Worm (Caenorhabditis elegans) whole organism, L1 larva: ENCODE data around the gene R04B5.5.
A peak's percentile ranks its signal among the peaks of the same experiment; 100 is the strongest.

ENCODE experiments used
- C16A3.4 ChIP-seq: fragments of 150-350 bp; optimal IDR thresholded peaks from 2 replicates; lab custom pipeline; 2014; ENCODE audit warnings: missing biosample characterization, missing genetic modification characterization
- F16B12.6 ChIP-seq: fragments of 150-350 bp; optimal IDR thresholded peaks from 2 replicates; lab custom pipeline; 2014; ENCODE audit warnings: missing biosample characterization, missing genetic modification characterization
- aha-1 ChIP-seq: fragments of 150-350 bp; optimal IDR thresholded peaks from 2 replicates; lab custom pipeline; 2014; ENCODE audit warnings: missing biosample characterization, missing genetic modification characterization
- blmp-1 ChIP-seq: fragments of 150-350 bp; optimal IDR thresholded peaks from 2 replicates; lab custom pipeline; 2014; ENCODE audit warnings: missing biosample characterization, missing genetic modification characterization
- ceh-63 ChIP-seq: fragments of 200-800 bp; sonication (Bioruptor generic); optimal IDR thresholded peaks from 2 replicates; lab custom pipeline; 2018; ENCODE audit warnings: mild to moderate bottlenecking, missing genetic modification characterization, missing compliant biosample characterization
- ceh-8 ChIP-seq: fragments of 200-800 bp; sonication (Bioruptor generic); optimal IDR thresholded peaks from 2 replicates; lab custom pipeline; 2018; ENCODE audit warnings: mild to moderate bottlenecking, missing genetic modification characterization, moderate library complexity, missing compliant biosample characterization
- ceh-82 ChIP-seq, 3 experiments: fragments of 150-350 bp in 1 of 3; sonication (generic microtip) in 2 of 3; optimal IDR thresholded peaks; 2 replicates each; lab custom pipeline; 2014 to 2017; ENCODE audit warnings: missing biosample characterization in 3 of 3, missing genetic modification characterization in 3 of 3
- ceh-90 ChIP-seq: sonication (generic microtip); optimal IDR thresholded peaks from 2 replicates; lab custom pipeline; 2016; ENCODE audit warnings: missing genetic modification characterization, missing compliant biosample characterization
- dpl-1 ChIP-seq, 3 experiments: fragments of 150-350 bp in 2 of 3; sonication (generic microtip) in 1 of 3; optimal IDR thresholded peaks; 2 replicates each; lab custom pipeline; 2014 to 2017; ENCODE audit warnings: missing biosample characterization in 3 of 3, missing genetic modification characterization in 3 of 3, missing genetic modification reagents in 3 of 3
- dsc-1 ChIP-seq: sonication (generic microtip); optimal IDR thresholded peaks from 2 replicates; lab custom pipeline; 2016; ENCODE audit warnings: mild to moderate bottlenecking, missing genetic modification characterization, missing compliant biosample characterization
- efl-1 ChIP-seq, 4 experiments: fragments of 150-350 bp; optimal IDR thresholded peaks in 3 of 4; peaks in 1 of 4; 1 replicate in 1 of 4; 2 replicates in 3 of 4; lab custom pipeline; 2014; ENCODE audit warnings: missing biosample characterization in 2 of 4, missing genetic modification characterization in 2 of 4, missing genetic modification reagents in 2 of 4
- egl-13 ChIP-seq: sonication (generic microtip); optimal IDR thresholded peaks from 2 replicates; lab custom pipeline; 2016; ENCODE audit warnings: missing genotype, missing genetic modification reagents, missing genetic modification characterization, missing compliant biosample characterization
- elt-2 ChIP-seq: sonication (generic microtip); optimal IDR thresholded peaks from 2 replicates; lab custom pipeline; 2016; ENCODE audit warnings: missing genetic modification characterization, mild to moderate bottlenecking, inconsistent platforms, missing compliant biosample characterization, missing genetic modification reagents
- elt-3 ChIP-seq, 6 experiments: fragments of 150-350 bp in 1 of 6; sonication (generic microtip); optimal IDR thresholded peaks; 2 replicates each; lab custom pipeline; 2017 to 2018; ENCODE audit warnings: missing biosample characterization in 6 of 6, missing genetic modification characterization in 6 of 6, inconsistent platforms in 1 of 6
- fkh-8 ChIP-seq: sonication (generic microtip); optimal IDR thresholded peaks from 2 replicates; lab custom pipeline; 2016; ENCODE audit warnings: mild to moderate bottlenecking, missing genetic modification characterization, missing compliant biosample characterization
- fos-1 ChIP-seq: fragments of 150-350 bp; optimal IDR thresholded peaks from 2 replicates; lab custom pipeline; 2014; ENCODE audit warnings: missing biosample characterization, missing genetic modification characterization
- hlh-17 ChIP-seq: fragments of 200-800 bp; sonication (Bioruptor generic); optimal IDR thresholded peaks from 2 replicates; lab custom pipeline; 2018; ENCODE audit warnings: missing genetic modification characterization, mild to moderate bottlenecking, missing compliant biosample characterization, moderate library complexity, borderline replicate concordance
- irx-1 ChIP-seq: sonication (generic microtip); optimal IDR thresholded peaks from 2 replicates; lab custom pipeline; 2016; ENCODE audit warnings: missing genetic modification characterization, missing compliant biosample characterization
- isw-1 ChIP-seq: fragments of 200-800 bp; sonication (Bioruptor generic); IDR thresholded peaks from 2 replicates; pipeline ENCODE4 v1.3.6; 2022; ENCODE audit warnings: missing genetic modification characterization, missing compliant biosample characterization
- jun-1 ChIP-seq: fragments of 150-350 bp; optimal IDR thresholded peaks from 2 replicates; lab custom pipeline; 2014; ENCODE audit warnings: missing biosample characterization, missing genetic modification reagents, missing genetic modification characterization
- lin-14 ChIP-seq: fragments of 200-800 bp; sonication (Bioruptor generic); optimal IDR thresholded peaks from 2 replicates; lab custom pipeline; 2018; ENCODE audit warnings: mild to moderate bottlenecking, missing genetic modification characterization, moderate library complexity, missing compliant biosample characterization
- lin-35 ChIP-seq, 2 experiments: fragments of 150-350 bp; optimal IDR thresholded peaks; 2 replicates each; lab custom pipeline; 2014; ENCODE audit warnings: missing biosample characterization in 2 of 2, missing genetic modification characterization in 2 of 2, missing genetic modification reagents in 2 of 2
- lir-3 ChIP-seq: sonication (generic microtip); optimal IDR thresholded peaks from 2 replicates; lab custom pipeline; 2016; ENCODE audit warnings: mild to moderate bottlenecking, missing genetic modification characterization, moderate library complexity, missing compliant biosample characterization; ENCODE audit not compliant: poor library complexity
- lsy-2 ChIP-seq, 2 experiments: fragments of 150-350 bp; optimal IDR thresholded peaks; 2 replicates each; lab custom pipeline; 2014; ENCODE audit warnings: missing biosample characterization in 2 of 2, missing genetic modification characterization in 2 of 2
- mep-1 ChIP-seq: fragments of 150-350 bp; optimal IDR thresholded peaks from 2 replicates; lab custom pipeline; 2014; ENCODE audit warnings: missing biosample characterization, missing genetic modification characterization
- nhr-19 ChIP-seq: fragments of 200-800 bp; sonication (Bioruptor generic); conservative IDR thresholded peaks from 2 replicates; pipeline ENCODE4 v1.3.6; 2022; ENCODE audit warnings: missing genetic modification characterization, missing compliant biosample characterization
- nhr-20 ChIP-seq: sonication (generic microtip); optimal IDR thresholded peaks from 2 replicates; lab custom pipeline; 2016; ENCODE audit warnings: mild to moderate bottlenecking, missing genetic modification characterization, missing compliant biosample characterization
- nhr-237 ChIP-seq: fragments of 150-350 bp; optimal IDR thresholded peaks from 2 replicates; lab custom pipeline; 2014; ENCODE audit warnings: missing biosample characterization, missing genetic modification characterization
- nhr-28 ChIP-seq: fragments of 150-350 bp; optimal IDR thresholded peaks from 2 replicates; lab custom pipeline; 2014; ENCODE audit warnings: missing biosample characterization, missing genetic modification characterization
- nhr-47 ChIP-seq: sonication (generic microtip); optimal IDR thresholded peaks from 2 replicates; lab custom pipeline; 2016; ENCODE audit warnings: mild to moderate bottlenecking, missing genetic modification characterization, moderate library complexity, missing compliant biosample characterization
- nhr-71 ChIP-seq: sonication (generic microtip); optimal IDR thresholded peaks from 2 replicates; lab custom pipeline; 2016; ENCODE audit warnings: mild to moderate bottlenecking, missing genetic modification characterization, moderate library complexity, missing compliant biosample characterization
- nhr-77 ChIP-seq: fragments of 150-350 bp; optimal IDR thresholded peaks from 2 replicates; lab custom pipeline; 2014; ENCODE audit warnings: missing biosample characterization, missing genetic modification characterization
- nhr-85 ChIP-seq: sonication (generic microtip); peaks from one replicate; lab custom pipeline; 2016; ENCODE audit warnings: missing genetic modification characterization, inconsistent platforms, missing compliant biosample characterization
- nhr-90 ChIP-seq: sonication (generic microtip); optimal IDR thresholded peaks from 2 replicates; lab custom pipeline; 2016; ENCODE audit warnings: mild to moderate bottlenecking, missing genetic modification characterization, missing compliant biosample characterization; ENCODE audit not compliant: poor library complexity
- pax-3 ChIP-seq: fragments of 200-800 bp; sonication (Bioruptor generic); optimal IDR thresholded peaks from 2 replicates; lab custom pipeline; 2018; ENCODE audit warnings: mild to moderate bottlenecking, missing genetic modification characterization, moderate library complexity, missing compliant biosample characterization
- pqm-1 ChIP-seq: sonication (generic microtip); optimal IDR thresholded peaks from 3 replicates; lab custom pipeline; 2017; ENCODE audit warnings: missing biosample characterization, missing genetic modification characterization
- rnt-1 ChIP-seq: sonication (generic microtip); optimal IDR thresholded peaks from 2 replicates; lab custom pipeline; 2016; ENCODE audit warnings: mild to moderate bottlenecking, missing genetic modification characterization, moderate library complexity, missing compliant biosample characterization
- skn-1 ChIP-seq: fragments of 150-350 bp; optimal IDR thresholded peaks from 2 replicates; lab custom pipeline; 2014; ENCODE audit warnings: missing biosample characterization, missing genetic modification characterization
- snpc-4 ChIP-seq: fragments of 150-350 bp; optimal IDR thresholded peaks from 2 replicates; lab custom pipeline; 2014; ENCODE audit warnings: missing biosample characterization, missing genetic modification characterization
- snu-23 ChIP-seq: sonication (generic microtip); optimal IDR thresholded peaks from 2 replicates; lab custom pipeline; 2016; ENCODE audit warnings: missing genetic modification characterization, missing compliant biosample characterization
- sup-37 ChIP-seq: fragments of 200-800 bp; sonication (Bioruptor generic); optimal IDR thresholded peaks from 2 replicates; lab custom pipeline; 2018; ENCODE audit warnings: mild to moderate bottlenecking, missing genetic modification characterization, missing compliant biosample characterization
- swsn-7 ChIP-seq: sonication (generic microtip); optimal IDR thresholded peaks from 2 replicates; lab custom pipeline; 2016; ENCODE audit warnings: missing genetic modification characterization, missing compliant biosample characterization
- tlp-1 ChIP-seq: fragments of 150-350 bp; optimal IDR thresholded peaks from 2 replicates; lab custom pipeline; 2014; ENCODE audit warnings: missing biosample characterization, missing genetic modification characterization
- unc-30 ChIP-seq: sonication (generic microtip); optimal IDR thresholded peaks from 2 replicates; lab custom pipeline; 2017; ENCODE audit warnings: missing biosample characterization, missing genetic modification characterization
- unc-86 ChIP-seq: sonication (generic microtip); optimal IDR thresholded peaks from 2 replicates; lab custom pipeline; 2016; ENCODE audit warnings: missing genetic modification characterization, missing compliant biosample characterization
- unc-98 ChIP-seq: fragments of 200-800 bp; sonication (Bioruptor generic); IDR thresholded peaks from 2 replicates; pipeline ENCODE4 v1.3.6; 2022; ENCODE audit warnings: missing genetic modification characterization, missing compliant biosample characterization
- xbp-1 ChIP-seq: sonication (generic microtip); optimal IDR thresholded peaks from 2 replicates; lab custom pipeline; 2016; ENCODE audit warnings: missing genetic modification characterization, missing compliant biosample characterization
- zip-4 ChIP-seq: fragments of 200-800 bp; sonication (Bioruptor generic); optimal IDR thresholded peaks from 2 replicates; lab custom pipeline; 2018; ENCODE audit warnings: mild to moderate bottlenecking, missing genetic modification characterization, moderate library complexity, missing compliant biosample characterization
- ztf-11 ChIP-seq, 2 experiments: sonication (generic microtip); optimal IDR thresholded peaks; 2 replicates each; lab custom pipeline; 2016 to 2017; ENCODE audit warnings: missing genetic modification characterization in 2 of 2, missing biosample characterization in 1 of 2, missing compliant biosample characterization in 1 of 2
- ztf-4 ChIP-seq: fragments of 150-350 bp; optimal IDR thresholded peaks from 2 replicates; lab custom pipeline; 2014; ENCODE audit warnings: missing biosample characterization, missing genetic modification characterization

Gene R04B5.5

ce11 chrV:10039837-10040236 is 47.4 kb upstream of the R04B5.5 start (continued):
- TF ChIP-seq elt-3 (tag; optimal IDR thresholded peaks at IDR 0.05; lab: Kevin White, UChicago), result peak in 3 of 6 experiments; percentile 7 to 49 (median 41)
- TF ChIP-seq nhr-85 (tag; lab: Kevin White, UChicago), result peak; percentile 73
- no peak for TF ChIP-seq nhr-237 (tag; lab: Kevin White, UChicago)
- TF ChIP-seq unc-98, result no peak
- TF ChIP-seq jun-1 (tag; lab: Kevin White, UChicago), result peak; percentile 70
- no peak for TF ChIP-seq hlh-17 (GFP tag; lab: Kevin White, UChicago)
- no peak for TF ChIP-seq lir-3 (tag; lab: Kevin White, UChicago)
- peak; percentile 78 for TF ChIP-seq mep-1 (tag; lab: Kevin White, UChicago)
- TF ChIP-seq ceh-63 (GFP tag; lab: Kevin White, UChicago), result no peak
- TF ChIP-seq F16B12.6 (tag; lab: Kevin White, UChicago), result peak; percentile 2
- no peak for TF ChIP-seq unc-30
- peak; percentile 68 for TF ChIP-seq nhr-90
- TF ChIP-seq fkh-8 (tag; lab: Kevin White, UChicago), result peak; percentile 31
- TF ChIP-seq ceh-90 (tag; lab: Kevin White, UChicago), result no peak
- peak; percentile 25 for TF ChIP-seq ceh-8
- peak; percentile 91 for TF ChIP-seq blmp-1 (tag; lab: Kevin White, UChicago)
- peak; percentile 52 for TF ChIP-seq dsc-1
- TF ChIP-seq snu-23 (GFP tag; lab: Kevin White, UChicago), result peak; percentile 75
- peak; percentile 66 for TF ChIP-seq swsn-7
- TF ChIP-seq skn-1 (tag; lab: Kevin White, UChicago), result no peak
- peak; percentile 28 for TF ChIP-seq C16A3.4 (tag; lab: Kevin White, UChicago)
- TF ChIP-seq nhr-28 (tag; lab: Kevin White, UChicago), result no peak
- peak; percentile 85 for TF ChIP-seq elt-2 (tag; lab: Kevin White, UChicago)
- TF ChIP-seq sup-37, result no peak
- peak; percentile 79 for TF ChIP-seq lin-14 (GFP tag; lab: Kevin White, UChicago)
- no peak for TF ChIP-seq tlp-1
- peak; percentile 26 for TF ChIP-seq xbp-1 (tag; lab: Kevin White, UChicago)
- TF ChIP-seq ztf-4 (tag; lab: Kevin White, UChicago), result peak; percentile 63
- peak; percentile 61 for TF ChIP-seq nhr-77 (tag; lab: Kevin White, UChicago)
- TF ChIP-seq unc-86 (tag; lab: Kevin White, UChicago), result peak; percentile 28
- peak; percentile 78 for TF ChIP-seq nhr-71
- no peak for TF ChIP-seq zip-4 (GFP tag; lab: Kevin White, UChicago)
- no peak for TF ChIP-seq pqm-1 (tag; lab: Kevin White, UChicago)

- TF ChIP-seq snpc-4 (tag; lab: Kevin White, UChicago), result no peak
- TF ChIP-seq swsn-7, result peak; percentile 22
- no peak for TF ChIP-seq nhr-19
- TF ChIP-seq nhr-71, result peak; percentile 34
- TF ChIP-seq aha-1 (tag; lab: Kevin White, UChicago), result no peak
- TF ChIP-seq snu-23 (GFP tag; lab: Kevin White, UChicago), result peak; percentile 31
- TF ChIP-seq rnt-1, result no peak
- TF ChIP-seq pax-3, result no peak
- TF ChIP-seq ceh-82 (tag; optimal IDR thresholded peaks at IDR 0.05; lab: Kevin White, UChicago), result peak in 1 of 3 experiments; percentile 50
- no peak for TF ChIP-seq egl-13 (tag; lab: Kevin White, UChicago)
- peak; percentile 8; the same call in 1 of the 2 replicates for TF ChIP-seq isw-1 (GFP tag; lab: Robert Waterston, UW)
- TF ChIP-seq nhr-90, result no peak
- TF ChIP-seq ztf-11 (tag; optimal IDR thresholded peaks at IDR 0.05; lab: Kevin White, UChicago), result no peak
- TF ChIP-seq fos-1, result no peak
- TF ChIP-seq fkh-8 (tag; lab: Kevin White, UChicago), result peak; percentile 47
- peak; percentile 3 for TF ChIP-seq blmp-1 (tag; lab: Kevin White, UChicago)
- peak; percentile 25 for TF ChIP-seq nhr-47 (tag; lab: Kevin White, UChicago)
- peak; percentile 21 for TF ChIP-seq mep-1 (tag; lab: Kevin White, UChicago)
- peak in 1 of 2 experiments; percentile 4 for TF ChIP-seq lin-35 (GFP tag; optimal IDR thresholded peaks at IDR 0.05; lab: Kevin White, UChicago)
- TF ChIP-seq nhr-20 (tag; lab: Kevin White, UChicago), result peak; percentile 3
- no peak for TF ChIP-seq dpl-1 (GFP tag; optimal IDR thresholded peaks at IDR 0.05; lab: Kevin White, UChicago)
- peak; percentile 1 to 2 for TF ChIP-seq efl-1 (optimal IDR thresholded peaks at IDR 0.05; lab: Kevin White, UChicago)
- no peak for TF ChIP-seq efl-1 (GFP tag; optimal IDR thresholded peaks at IDR 0.05 in 1 of 2; lab: Kevin White, UChicago)
- TF ChIP-seq lin-14 (GFP tag; lab: Kevin White, UChicago), result peak; percentile 68
- no peak for TF ChIP-seq irx-1 (tag; lab: Kevin White, UChicago)
- TF ChIP-seq lsy-2 (tag; optimal IDR thresholded peaks at IDR 0.05; lab: Kevin White, UChicago), result peak; percentile 33 to 54
- TF ChIP-seq, all 84 proteins: peak for 14
Observed at ce11 chrV:10041484-10041883, 45.8 kb upstream of the R04B5.5 start.
